Worm (Caenorhabditis elegans) whole organism, L3 larva: ENCODE data around the gene pyc-1.

ENCODE experiments used
- R02D3.7 ChIP-seq: fragments of 150-350 bp; optimal IDR thresholded peaks from 2 replicates; lab custom pipeline; 2014; ENCODE audit warnings: missing biosample characterization, missing genetic modification characterization
- ZK546.5 ChIP-seq: sonication (generic microtip); optimal IDR thresholded peaks from 2 replicates; lab custom pipeline; 2017; ENCODE audit warnings: missing biosample characterization, missing genetic modification characterization
- aly-2 ChIP-seq: fragments of 150-350 bp; optimal IDR thresholded peaks from 2 replicates; lab custom pipeline; 2014; ENCODE audit warnings: missing biosample characterization, missing genetic modification characterization
- ama-1 ChIP-seq: fragments of 150-350 bp; optimal IDR thresholded peaks from 2 replicates; lab custom pipeline; 2018
- ceh-28 ChIP-seq: fragments of 150-350 bp; optimal IDR thresholded peaks from 2 replicates; lab custom pipeline; 2014; ENCODE audit warnings: missing biosample characterization, missing genetic modification reagents, missing genetic modification characterization
- daf-12 ChIP-seq: fragments of 150-350 bp; optimal IDR thresholded peaks from 2 replicates; lab custom pipeline; 2014; ENCODE audit warnings: missing biosample characterization, missing genetic modification reagents, missing genetic modification characterization
- egl-27 ChIP-seq: sonication (generic microtip); optimal IDR thresholded peaks from 4 replicates; lab custom pipeline; 2017; ENCODE audit warnings: missing biosample characterization, missing genetic modification reagents, missing genetic modification characterization
- egl-5 ChIP-seq: fragments of 150-350 bp; optimal IDR thresholded peaks from 2 replicates; lab custom pipeline; 2017; ENCODE audit warnings: missing biosample characterization, missing genetic modification reagents, missing genetic modification characterization, inconsistent platforms
- elt-1 ChIP-seq: fragments of 150-350 bp; optimal IDR thresholded peaks from 2 replicates; lab custom pipeline; 2014; ENCODE audit warnings: missing biosample characterization, missing genetic modification characterization
- elt-2 ChIP-seq: sonication (generic microtip); optimal IDR thresholded peaks from 2 replicates; lab custom pipeline; 2016; ENCODE audit warnings: missing genetic modification reagents, mild to moderate bottlenecking, missing genetic modification characterization, missing compliant biosample characterization
- elt-3 ChIP-seq, 3 experiments: fragments of 150-350 bp in 1 of 3; sonication (generic microtip) in 2 of 3; optimal IDR thresholded peaks; 2 replicates in 2 of 3; 4 replicates in 1 of 3; lab custom pipeline; 2014 to 2017; ENCODE audit warnings: missing biosample characterization in 3 of 3, missing genetic modification characterization in 3 of 3
- eor-1 ChIP-seq, 2 experiments: fragments of 150-350 bp; optimal IDR thresholded peaks; 2 replicates each; lab custom pipeline; 2014 to 2018; ENCODE audit warnings: missing biosample characterization in 2 of 2, missing genetic modification characterization in 2 of 2
- fkh-10 ChIP-seq: sonication (generic microtip); optimal IDR thresholded peaks from 2 replicates; lab custom pipeline; 2017; ENCODE audit warnings: missing biosample characterization, missing genetic modification reagents, missing genetic modification characterization
- fkh-2 ChIP-seq: fragments of 150-350 bp; optimal IDR thresholded peaks from 2 replicates; lab custom pipeline; 2014; ENCODE audit warnings: missing biosample characterization, missing genetic modification reagents, missing genetic modification characterization
- hmg-11 ChIP-seq: sonication (generic microtip); optimal IDR thresholded peaks from 2 replicates; lab custom pipeline; 2016; ENCODE audit warnings: missing genetic modification characterization, missing compliant biosample characterization
- lin-39 ChIP-seq: fragments of 150-350 bp; optimal IDR thresholded peaks from 2 replicates; lab custom pipeline; 2018; ENCODE audit warnings: missing biosample characterization, missing genetic modification reagents, missing genetic modification characterization
- lsy-12 ChIP-seq: sonication (generic microtip); optimal IDR thresholded peaks from 2 replicates; lab custom pipeline; 2016; ENCODE audit warnings: mild to moderate bottlenecking, missing genetic modification characterization, missing compliant biosample characterization
- mdl-1 ChIP-seq: fragments of 150-350 bp; optimal IDR thresholded peaks from 2 replicates; lab custom pipeline; 2014; ENCODE audit warnings: missing biosample characterization, missing genetic modification characterization
- mml-1 ChIP-seq: fragments of 150-350 bp; sonication (generic microtip); optimal IDR thresholded peaks from 3 replicates; lab custom pipeline; 2014; ENCODE audit warnings: missing biosample characterization, missing genetic modification characterization
- nfya-1 ChIP-seq: sonication (generic microtip); optimal IDR thresholded peaks from 2 replicates; lab custom pipeline; 2017; ENCODE audit warnings: missing genetic modification characterization, mild to moderate bottlenecking, missing compliant biosample characterization, antibody characterized with exemption, moderate library complexity; ENCODE audit not compliant: insufficient read depth
- nhr-11 ChIP-seq: fragments of 150-350 bp; optimal IDR thresholded peaks from 2 replicates; lab custom pipeline; 2014; ENCODE audit warnings: missing biosample characterization, missing genetic modification characterization
- nhr-23 ChIP-seq: fragments of 150-350 bp; optimal IDR thresholded peaks from 2 replicates; lab custom pipeline; 2014; ENCODE audit warnings: missing biosample characterization, missing genetic modification reagents, missing genetic modification characterization
- nhr-237 ChIP-seq: fragments of 150-350 bp; optimal IDR thresholded peaks from 2 replicates; lab custom pipeline; 2014; ENCODE audit warnings: missing biosample characterization, missing genetic modification characterization
- nhr-25 ChIP-seq: sonication (generic microtip); optimal IDR thresholded peaks from 2 replicates; lab custom pipeline; 2017; ENCODE audit warnings: missing biosample characterization, missing genetic modification characterization
- nhr-28 ChIP-seq: fragments of 150-350 bp; optimal IDR thresholded peaks from 2 replicates; lab custom pipeline; 2014; ENCODE audit warnings: missing biosample characterization, missing genetic modification characterization
- nhr-43 ChIP-seq: sonication (generic microtip); optimal IDR thresholded peaks from 2 replicates; lab custom pipeline; 2016; ENCODE audit warnings: mild to moderate bottlenecking, missing genetic modification characterization, missing compliant biosample characterization; ENCODE audit not compliant: poor library complexity, severe bottlenecking
- nhr-67 ChIP-seq: fragments of 150-350 bp; optimal IDR thresholded peaks from 2 replicates; lab custom pipeline; 2014; ENCODE audit warnings: missing biosample characterization, missing genetic modification characterization
- nhr-76 ChIP-seq: fragments of 150-350 bp; sonication (generic microtip); optimal IDR thresholded peaks from 5 replicates; lab custom pipeline; 2014; ENCODE audit warnings: missing biosample characterization, missing genetic modification characterization
- nhr-77 ChIP-seq: fragments of 150-350 bp; optimal IDR thresholded peaks from 2 replicates; lab custom pipeline; 2014; ENCODE audit warnings: missing biosample characterization, missing genetic modification characterization
- pha-4 ChIP-seq: fragments of 150-350 bp; optimal IDR thresholded peaks from 2 replicates; lab custom pipeline; 2014; ENCODE audit warnings: missing biosample characterization, missing genetic modification reagents, missing genetic modification characterization
- pqm-1 ChIP-seq: fragments of 150-350 bp; optimal IDR thresholded peaks from 2 replicates; lab custom pipeline; 2017; ENCODE audit warnings: missing biosample characterization, missing genetic modification characterization, inconsistent platforms
- sea-2 ChIP-seq: fragments of 150-350 bp; sonication (generic microtip); optimal IDR thresholded peaks from 4 replicates; lab custom pipeline; 2014; ENCODE audit warnings: missing biosample characterization, missing genetic modification reagents, missing genetic modification characterization
- skn-1 ChIP-seq: fragments of 150-350 bp; optimal IDR thresholded peaks from 2 replicates; lab custom pipeline; 2014; ENCODE audit warnings: missing biosample characterization, missing genetic modification characterization
- tbx-2 ChIP-seq: sonication (generic microtip); optimal IDR thresholded peaks from 2 replicates; lab custom pipeline; 2016; ENCODE audit warnings: mild to moderate bottlenecking, missing genetic modification characterization, missing compliant biosample characterization
- unc-39 ChIP-seq: sonication (generic microtip); optimal IDR thresholded peaks from 4 replicates; lab custom pipeline; 2017; ENCODE audit warnings: missing biosample characterization, missing genetic modification characterization
- zag-1 ChIP-seq: fragments of 150-350 bp; optimal IDR thresholded peaks from 2 replicates; lab custom pipeline; 2014; ENCODE audit warnings: missing biosample characterization, missing genetic modification characterization
- ztf-11 ChIP-seq: fragments of 150-350 bp; optimal IDR thresholded peaks from 2 replicates; lab custom pipeline; 2014; ENCODE audit warnings: missing biosample characterization, missing genetic modification characterization
- ztf-4 ChIP-seq: fragments of 150-350 bp; optimal IDR thresholded peaks from 2 replicates; lab custom pipeline; 2014; ENCODE audit warnings: missing biosample characterization, missing genetic modification characterization

pyc-1 gene

DNA sequence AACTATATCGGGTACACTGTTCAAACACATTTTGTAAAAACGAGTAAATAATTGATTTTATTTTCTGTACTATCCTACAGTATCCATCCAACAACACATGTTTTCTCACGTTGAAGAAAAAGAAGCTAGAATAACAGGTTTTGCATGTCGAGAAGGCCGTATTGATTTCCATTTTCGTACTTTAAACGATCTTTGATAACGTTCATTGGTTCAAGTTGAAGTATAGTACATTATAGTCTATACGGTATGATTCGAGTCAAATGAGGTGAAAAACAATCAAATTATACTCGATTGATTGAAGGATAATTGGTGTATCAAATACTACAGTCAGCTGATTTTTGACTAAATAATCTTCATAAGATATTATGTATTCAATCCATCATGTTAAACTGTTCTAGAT is 21.8 kb downstream of the pyc-1 start:
- TF ChIP-seq mdl-1 (tag; lab: Kevin White, UChicago) (peak; percentile 2), nhr-25 (peak; percentile 50), egl-5 (tag; lab: Kevin White, UChicago) (no peak), nfya-1 (tag; lab: Kevin White, UChicago) (peak; percentile 36), egl-27 (tag; lab: Kevin White, UChicago) (no peak), pha-4 (tag; lab: Kevin White, UChicago) (no peak), nhr-43 (tag; lab: Kevin White, UChicago) (peak; percentile 55)

ce11 chrV:11799252-11799822 is 23.0 kb downstream of the pyc-1 start:
- TF ChIP-seq ZK546.5 (tag; lab: Kevin White, UChicago): no peak
- TF ChIP-seq unc-39 (tag; lab: Kevin White, UChicago): no peak
- peak in 1 of 3 experiments; percentile 49 for TF ChIP-seq elt-3 (tag; optimal IDR thresholded peaks at IDR 0.05; lab: Kevin White, UChicago)
- peak; percentile 35 for TF ChIP-seq nhr-76 (tag; lab: Kevin White, UChicago)
- peak; percentile 55 for TF ChIP-seq ztf-4 (tag; lab: Kevin White, UChicago)
- TF ChIP-seq fkh-2 (tag; lab: Kevin White, UChicago): no peak
- peak; percentile 78 for TF ChIP-seq tbx-2 (tag; lab: Kevin White, UChicago)
- no peak for TF ChIP-seq elt-2
- TF ChIP-seq nhr-77 (tag; lab: Kevin White, UChicago): no peak
- no peak for TF ChIP-seq ama-1 (lab: Kevin White, UChicago)
- peak; percentile 19 for TF ChIP-seq ceh-28 (tag; lab: Kevin White, UChicago)
- no peak for TF ChIP-seq lin-39
- TF ChIP-seq egl-27 (tag; lab: Kevin White, UChicago): peak; percentile 43
- peak; percentile 0 for TF ChIP-seq R02D3.7 (tag; lab: Kevin White, UChicago)
- no peak for TF ChIP-seq daf-12 (tag; lab: Kevin White, UChicago)
- peak; percentile 46 for TF ChIP-seq nfya-1 (tag; lab: Kevin White, UChicago)
- TF ChIP-seq nhr-11 (tag; lab: Kevin White, UChicago): no peak
- TF ChIP-seq lsy-12 (tag; lab: Kevin White, UChicago): peak; percentile 53
- no peak for TF ChIP-seq egl-5 (tag; lab: Kevin White, UChicago)
- TF ChIP-seq elt-1 (tag; lab: Kevin White, UChicago): no peak
- TF ChIP-seq aly-2 (tag; lab: Kevin White, UChicago): no peak
- peak; percentile 98 for TF ChIP-seq nhr-25
- TF ChIP-seq mml-1 (tag; lab: Kevin White, UChicago): peak; percentile 85
- no peak for TF ChIP-seq nhr-67 (tag; lab: Kevin White, UChicago)
- TF ChIP-seq nhr-43 (tag; lab: Kevin White, UChicago): peak; percentile 99
- no peak for TF ChIP-seq pqm-1 (tag; lab: Kevin White, UChicago)
- TF ChIP-seq nhr-28 (tag; lab: Kevin White, UChicago): no peak
- TF ChIP-seq sea-2 (GFP tag; lab: Kevin White, UChicago): no peak
- TF ChIP-seq zag-1 (tag; lab: Kevin White, UChicago): no peak
- TF ChIP-seq fkh-10 (GFP tag; lab: Kevin White, UChicago): no peak
- no peak for TF ChIP-seq nhr-237
- TF ChIP-seq nhr-23: peak; percentile 98
- no peak for TF ChIP-seq hmg-11 (tag; lab: Kevin White, UChicago)
- peak; percentile 88 for TF ChIP-seq mdl-1 (tag; lab: Kevin White, UChicago)

DNA sequence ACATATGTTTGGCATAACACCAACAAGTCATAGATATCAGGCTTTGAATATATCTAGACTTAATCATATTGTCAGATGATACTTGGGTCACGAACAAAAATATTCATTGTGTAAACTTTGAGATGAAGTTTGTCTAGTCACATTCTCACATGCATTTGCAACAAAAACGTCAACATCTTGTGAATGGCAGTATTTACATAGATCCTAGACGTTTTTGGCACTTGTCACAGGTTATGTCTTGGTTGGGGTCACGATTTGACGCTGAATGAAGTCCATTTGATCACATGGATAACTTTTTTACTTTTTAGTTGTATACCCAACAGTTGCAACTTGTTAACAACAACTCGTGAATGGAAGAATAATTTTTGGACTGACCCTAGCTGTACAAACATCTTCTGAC is 24.0 kb downstream of the pyc-1 start:
- no peak for TF ChIP-seq ztf-11
- no peak for TF ChIP-seq egl-27 (tag; lab: Kevin White, UChicago)
- TF ChIP-seq daf-12 (tag; lab: Kevin White, UChicago): no peak
- TF ChIP-seq pha-4 (tag; lab: Kevin White, UChicago): no peak
- TF ChIP-seq fkh-2 (tag; lab: Kevin White, UChicago): no peak
- TF ChIP-seq skn-1 (tag; lab: Kevin White, UChicago): no peak
- TF ChIP-seq nfya-1 (tag; lab: Kevin White, UChicago): no peak
- no peak for TF ChIP-seq lin-39
- TF ChIP-seq elt-1 (tag; lab: Kevin White, UChicago): no peak
- no peak for TF ChIP-seq elt-3 (tag; optimal IDR thresholded peaks at IDR 0.05; lab: Kevin White, UChicago)
- TF ChIP-seq nhr-11 (tag; lab: Kevin White, UChicago): no peak
- TF ChIP-seq nhr-67 (tag; lab: Kevin White, UChicago): no peak
- TF ChIP-seq eor-1 (tag; optimal IDR thresholded peaks at IDR 0.05; lab: Kevin White, UChicago): no peak
- TF ChIP-seq hmg-11 (tag; lab: Kevin White, UChicago): no peak
